Fruit fly (Drosophila melanogaster) whole organism, embryonic: ENCODE data around the gene CG8891.

Experiments used
- CG10147 ChIP-seq: fragments of 200-800 bp; sonication (Bioruptor generic); optimal IDR thresholded peaks from 2 replicates; lab custom pipeline; 2019; ENCODE audit warnings: missing biosample characterization, mild to moderate bottlenecking, missing genetic modification characterization, moderate library complexity
- CG10321 ChIP-seq: fragments of 200-800 bp; sonication (Bioruptor generic); IDR thresholded peaks from 2 replicates; pipeline ENCODE4 v1.3.6; 2022; ENCODE audit warnings: missing biosample characterization, missing genetic modification characterization
- CG10431 ChIP-seq: fragments of 200-800 bp; sonication (Bioruptor generic); optimal IDR thresholded peaks from 3 replicates; lab custom pipeline; 2018; ENCODE audit warnings: missing biosample characterization, mild to moderate bottlenecking, missing genetic modification characterization
- CG12391 ChIP-seq: fragments of 200-800 bp; sonication (Bioruptor generic); optimal IDR thresholded peaks from 3 replicates; lab custom pipeline; 2018; ENCODE audit warnings: missing biosample characterization, mild to moderate bottlenecking, missing genetic modification characterization, moderate library complexity
- CG12659 ChIP-seq: fragments of 200-800 bp; sonication (Bioruptor generic); optimal IDR thresholded peaks from 3 replicates; lab custom pipeline; 2017; ENCODE audit warnings: mild to moderate bottlenecking, missing biosample characterization, missing genetic modification reagents, missing genetic modification characterization
- CG14710 ChIP-seq: fragments of 200-800 bp; sonication (Bioruptor generic); optimal IDR thresholded peaks from 3 replicates; lab custom pipeline; 2019; ENCODE audit warnings: missing biosample characterization, mild to moderate bottlenecking, missing genetic modification characterization, moderate library complexity
- CG15479 ChIP-seq: fragments of 200-800 bp; sonication (Bioruptor generic); optimal IDR thresholded peaks from 3 replicates; lab custom pipeline; 2019; ENCODE audit warnings: missing biosample characterization, mild to moderate bottlenecking, missing genetic modification characterization, moderate library complexity
- CG15514 ChIP-seq: fragments of 200-800 bp; sonication (Bioruptor generic); optimal IDR thresholded peaks from 3 replicates; lab custom pipeline; 2017; ENCODE audit warnings: missing biosample characterization, missing genetic modification characterization, mild to moderate bottlenecking, moderate library complexity, missing genetic modification reagents
- CG1603 ChIP-seq: fragments of 200-800 bp; sonication (Bioruptor generic); optimal IDR thresholded peaks from 2 replicates; lab custom pipeline; 2019; ENCODE audit warnings: missing biosample characterization, mild to moderate bottlenecking, missing genetic modification characterization, moderate library complexity
- CG17186 ChIP-seq: fragments of 200-800 bp; sonication (Bioruptor generic); optimal IDR thresholded peaks from 3 replicates; lab custom pipeline; 2017; ENCODE audit warnings: missing biosample characterization, missing genetic modification reagents, missing genetic modification characterization
- CG34422 ChIP-seq: fragments of 200-800 bp; sonication (Bioruptor generic); IDR thresholded peaks from 3 replicates; pipeline ENCODE4 v1.3.6; 2022; ENCODE audit warnings: missing biosample characterization, missing genetic modification characterization
- CG4328 ChIP-seq: fragments of 200-800 bp; sonication (Bioruptor generic); optimal IDR thresholded peaks from 3 replicates; lab custom pipeline; 2017; ENCODE audit warnings: missing biosample characterization, missing genetic modification reagents, missing genetic modification characterization
- CG4617 ChIP-seq: fragments of 200-800 bp; sonication (Bioruptor generic); optimal IDR thresholded peaks from 3 replicates; lab custom pipeline; 2016; ENCODE audit warnings: missing biosample characterization, missing genetic modification characterization, borderline replicate concordance
- CG9437 ChIP-seq: fragments of 200-800 bp; sonication (Bioruptor generic); optimal IDR thresholded peaks from 2 replicates; lab custom pipeline; 2018; ENCODE audit warnings: missing biosample characterization, mild to moderate bottlenecking, missing genetic modification characterization
- CG9797 ChIP-seq: fragments of 200-800 bp; sonication (Bioruptor generic); optimal IDR thresholded peaks from 3 replicates; lab custom pipeline; 2018; ENCODE audit warnings: missing biosample characterization, mild to moderate bottlenecking, missing genetic modification characterization
- Dll ChIP-seq: fragments of 200-800 bp; sonication (Bioruptor generic); IDR thresholded peaks from 4 replicates; pipeline ENCODE4 v1.3.6; 2022; ENCODE audit warnings: missing biosample characterization, missing genetic modification characterization; ENCODE audit not compliant: partially characterized antibody
- Doc3 ChIP-seq: fragments of 200-800 bp; sonication (Bioruptor generic); IDR thresholded peaks from 3 replicates; pipeline ENCODE4 v1.3.6; 2022; ENCODE audit warnings: missing biosample characterization, missing genetic modification characterization; ENCODE audit not compliant: partially characterized antibody
- ERR ChIP-seq: fragments of 200-800 bp; sonication (Bioruptor generic); optimal IDR thresholded peaks from 2 replicates; lab custom pipeline; 2016; ENCODE audit warnings: missing biosample characterization, missing genetic modification characterization
- Eip74EF ChIP-seq, 2 experiments: fragments of 200-800 bp in 1 of 2; fragments of >200 bp in 1 of 2; sonication (Bioruptor generic) in 1 of 2; optimal IDR thresholded peaks; 2 replicates each; lab custom pipeline; 2017 to 2019; ENCODE audit warnings: missing biosample characterization in 2 of 2, missing genetic modification characterization in 2 of 2, mild to moderate bottlenecking in 1 of 2, moderate library complexity in 1 of 2
- Ets65A ChIP-seq: fragments of 200-800 bp; sonication (Bioruptor generic); peaks from one replicate; lab custom pipeline; 2016; ENCODE audit warnings: missing biosample characterization, missing genetic modification characterization
- Ets97D ChIP-seq: fragments of 200-800 bp; sonication (Bioruptor generic); optimal IDR thresholded peaks from 3 replicates; lab custom pipeline; 2016; ENCODE audit warnings: missing biosample characterization, missing genetic modification characterization
- Lhr ChIP-seq: fragments of 200-800 bp; sonication (Bioruptor generic); optimal IDR thresholded peaks from 3 replicates; lab custom pipeline; 2017; ENCODE audit warnings: mild to moderate bottlenecking, missing biosample characterization, missing genetic modification reagents, missing genetic modification characterization
- Lpt ChIP-seq: fragments of >200 bp; optimal IDR thresholded peaks from 2 replicates; lab custom pipeline; 2018; ENCODE audit warnings: missing biosample characterization, missing genetic modification characterization
- Med ChIP-seq: fragments of 200-800 bp; sonication (Bioruptor generic); peaks from one replicate; lab custom pipeline; 2016; ENCODE audit warnings: missing biosample characterization, missing genetic modification characterization, mild to moderate bottlenecking, inconsistent platforms, moderate library complexity
- Nf-YC ChIP-seq: fragments of 200-800 bp; optimal IDR thresholded peaks from 3 replicates; lab custom pipeline; 2019; ENCODE audit warnings: missing biosample characterization, mild to moderate bottlenecking, missing genetic modification characterization, moderate library complexity
- Poxn ChIP-seq: fragments of 200-800 bp; sonication (Bioruptor generic); IDR thresholded peaks from 2 replicates; pipeline ENCODE4 v1.3.6; 2022; ENCODE audit warnings: missing biosample characterization, missing genetic modification characterization
- Sry-β ChIP-seq: fragments of 200-800 bp; sonication (Bioruptor generic); optimal IDR thresholded peaks from 2 replicates; lab custom pipeline; 2018; ENCODE audit warnings: missing biosample characterization, mild to moderate bottlenecking, missing genetic modification characterization, moderate library complexity
- Xrp1 ChIP-seq: fragments of 200-800 bp; sonication (Bioruptor generic); IDR thresholded peaks from 2 replicates; pipeline ENCODE4 v1.3.6; 2022; ENCODE audit warnings: missing biosample characterization, missing genetic modification characterization
- amos ChIP-seq: fragments of 200-800 bp; sonication (Bioruptor generic); IDR thresholded peaks from 2 replicates; pipeline ENCODE4 v1.3.6; 2022; ENCODE audit warnings: missing biosample characterization, missing genetic modification characterization; ENCODE audit not compliant: partially characterized antibody
- aop ChIP-seq: fragments of 200-800 bp; sonication (Bioruptor generic); IDR thresholded peaks from 2 replicates; pipeline ENCODE4 v1.3.6; 2022; ENCODE audit warnings: missing biosample characterization, missing genetic modification characterization
- corto ChIP-seq: fragments of 200-800 bp; sonication (Bioruptor generic); optimal IDR thresholded peaks from 2 replicates; lab custom pipeline; 2016; ENCODE audit warnings: missing biosample characterization, mild to moderate bottlenecking, missing genetic modification characterization, moderate library complexity
- hbn ChIP-seq: fragments of 200-800 bp; sonication (Bioruptor generic); IDR thresholded peaks from 2 replicates; pipeline ENCODE4 v1.3.6; 2022; ENCODE audit warnings: missing biosample characterization, missing genetic modification characterization; ENCODE audit not compliant: partially characterized antibody
- kni ChIP-seq: fragments of 200-800 bp; sonication (Bioruptor generic); optimal IDR thresholded peaks from 3 replicates; lab custom pipeline; 2017; ENCODE audit warnings: mild to moderate bottlenecking, missing biosample characterization, missing genetic modification reagents, missing genetic modification characterization
- knrl ChIP-seq: fragments of 200-800 bp; sonication (Bioruptor generic); IDR thresholded peaks from 3 replicates; pipeline ENCODE4 v1.3.6; 2022; ENCODE audit warnings: missing biosample characterization, missing genetic modification characterization; ENCODE audit not compliant: partially characterized antibody
- lbe ChIP-seq: fragments of 200-800 bp; sonication (Bioruptor generic); optimal IDR thresholded peaks from 2 replicates; lab custom pipeline; 2016; ENCODE audit warnings: missing biosample characterization, mild to moderate bottlenecking, missing genetic modification characterization
- lola ChIP-seq, 3 experiments: fragments of >200 bp in 2 of 3; fragments of 200-800 bp in 1 of 3; sonication (Bioruptor generic) in 1 of 3; optimal IDR thresholded peaks; 2 replicates each; lab custom pipeline; 2017 to 2019; ENCODE audit warnings: missing biosample characterization in 3 of 3, missing genetic modification characterization in 3 of 3, mild to moderate bottlenecking in 1 of 3, moderate library complexity in 1 of 3
- lov ChIP-seq, 2 experiments: fragments of 200-800 bp in 1 of 2; fragments of >200 bp in 1 of 2; sonication (Bioruptor generic) in 1 of 2; IDR thresholded peaks in 1 of 2; optimal IDR thresholded peaks in 1 of 2; 2 replicates in 1 of 2; 3 replicates in 1 of 2; pipeline versions ENCODE4 v1.3.6 to Lab custom; 2017 to 2022; ENCODE audit warnings: missing biosample characterization in 1 of 2, missing genetic modification characterization in 1 of 2
- nmo ChIP-seq: fragments of 200-800 bp; sonication (Bioruptor generic); optimal IDR thresholded peaks from 2 replicates; lab custom pipeline; 2018; ENCODE audit warnings: missing biosample characterization, mild to moderate bottlenecking, missing genetic modification characterization, moderate library complexity
- prd ChIP-seq, 3 experiments: fragments of >200 bp in 2 of 3; fragments of 200-800 bp in 1 of 3; sonication (Bioruptor generic) in 1 of 3; optimal IDR thresholded peaks in 2 of 3; IDR thresholded peaks in 1 of 3; 2 replicates in 2 of 3; 3 replicates in 1 of 3; pipeline versions ENCODE4 v1.3.6 to Lab custom; 2017 to 2022; ENCODE audit warnings: missing biosample characterization in 1 of 3, missing genetic modification characterization in 1 of 3
- run ChIP-seq: fragments of 200-800 bp; sonication (Bioruptor generic); optimal IDR thresholded peaks from 3 replicates; lab custom pipeline; 2018; ENCODE audit warnings: missing biosample characterization, mild to moderate bottlenecking, missing genetic modification characterization
- seq ChIP-seq: fragments of 200-800 bp; sonication (Bioruptor generic); IDR thresholded peaks from 2 replicates; pipeline ENCODE4 v1.3.6; 2022; ENCODE audit warnings: missing biosample characterization, missing genetic modification characterization
- zf30C ChIP-seq: fragments of 200-800 bp; sonication (Bioruptor generic); optimal IDR thresholded peaks from 3 replicates; lab custom pipeline; 2018; ENCODE audit warnings: missing biosample characterization, mild to moderate bottlenecking, missing genetic modification characterization

CG8891 gene

DNA sequence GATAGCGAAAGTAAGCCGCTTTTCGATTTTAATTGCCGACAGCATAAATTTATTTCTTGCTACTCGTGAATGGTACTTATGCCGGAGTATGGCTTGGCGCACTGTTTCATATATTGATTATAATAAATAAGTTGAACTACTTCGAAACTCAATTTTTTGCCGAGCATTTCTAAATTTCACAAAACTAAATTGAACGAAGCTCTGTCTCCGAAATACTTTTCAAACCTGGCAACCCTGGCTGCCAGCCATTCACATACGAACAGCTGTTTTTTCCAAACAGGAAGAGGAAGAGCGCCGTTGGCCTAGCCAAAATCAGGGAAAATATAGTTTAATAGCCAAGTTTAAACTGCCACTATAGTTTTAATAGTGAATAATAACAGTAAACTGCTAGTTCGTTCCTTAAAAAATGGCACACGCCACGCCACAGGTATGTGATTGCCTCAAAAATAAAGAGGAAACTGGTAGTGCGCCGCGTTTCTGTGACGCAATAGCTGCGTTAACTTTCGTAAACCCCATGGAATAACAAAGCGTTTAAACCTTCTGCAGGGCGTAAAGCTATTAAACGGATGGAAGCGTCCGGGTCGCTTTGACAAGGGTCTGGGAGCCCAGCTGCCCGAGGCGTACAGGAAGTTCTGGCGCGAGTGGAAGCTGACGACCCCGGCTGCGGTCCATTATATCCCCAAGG is 5.3 kb downstream of the CG8891 start, which contains the start of gene mRpL28 (continued):
- peak; percentile 28; the same call in 1 of the 2 replicates for TF ChIP-seq amos
- peak; percentile 58 for TF ChIP-seq CG12659
- peak; percentile 35 for TF ChIP-seq lbe (GFP tag; lab: Kevin White, UChicago)
- peak; percentile 26 for TF ChIP-seq CG15514 (GFP tag; lab: Kevin White, UChicago)
- TF ChIP-seq CG10431 (GFP tag; lab: Kevin White, UChicago): peak; percentile 1
- no peak for TF ChIP-seq knrl (GFP tag; lab: Robert Waterston, UW)
- peak; percentile 42 for TF ChIP-seq CG1603 (tag; lab: Kevin White, UChicago)
- peak; percentile 31 for TF ChIP-seq CG14710
- no peak for TF ChIP-seq ERR
- TF ChIP-seq Med (GFP tag; lab: Kevin White, UChicago): peak; percentile 63
- TF ChIP-seq Nf-YC (tag; lab: Kevin White, UChicago): peak; percentile 40
- peak; percentile 46; the same call in 1 of the 4 replicates for TF ChIP-seq Dll (GFP tag; lab: Robert Waterston, UW)
- no peak for TF ChIP-seq Poxn (GFP tag; lab: Robert Waterston, UW)
- peak; percentile 21; the same call in 1 of the 3 replicates for TF ChIP-seq Doc3 (GFP tag; lab: Robert Waterston, UW)
- no peak for TF ChIP-seq Lpt
- TF ChIP-seq CG9797 (GFP tag; lab: Kevin White, UChicago): peak; percentile 21
- peak; percentile 10 for TF ChIP-seq CG17186 (GFP tag; lab: Kevin White, UChicago)
- no peak for TF ChIP-seq Xrp1 (GFP tag; lab: Robert Waterston, UW)
- no peak for TF ChIP-seq zf30C (GFP tag; lab: Kevin White, UChicago)
- peak; percentile 18 for TF ChIP-seq CG4328 (GFP tag; lab: Kevin White, UChicago)
- TF ChIP-seq hbn (GFP tag; lab: Robert Waterston, UW): no peak
- no peak for TF ChIP-seq kni (GFP tag; lab: Kevin White, UChicago)
- no peak for TF ChIP-seq corto
- TF ChIP-seq CG4617 (GFP tag; lab: Kevin White, UChicago): peak; percentile 54
- TF ChIP-seq CG10147 (GFP tag; lab: Kevin White, UChicago): peak; percentile 12
- TF ChIP-seq Sry-β (GFP tag; lab: Kevin White, UChicago): peak; percentile 10
- TF ChIP-seq CG15479: peak; percentile 7
- no peak for TF ChIP-seq run (tag; lab: Kevin White, UChicago)
- peak; percentile 14 for TF ChIP-seq Ets65A (GFP tag; lab: Kevin White, UChicago)
- peak; percentile 30 for TF ChIP-seq Ets97D
- TF ChIP-seq aop (GFP tag; lab: Robert Waterston, UW): no peak
- TF ChIP-seq Eip74EF (GFP tag; optimal IDR thresholded peaks at IDR 0.05; lab: Kevin White, UChicago): peak in 1 of 2 experiments; percentile 38
- TF ChIP-seq lola (GFP tag; optimal IDR thresholded peaks at IDR 0.05; lab: Kevin White, UChicago): peak in 1 of 3 experiments; percentile 0
- no peak for TF ChIP-seq prd (optimal IDR thresholded peaks at IDR 0.05; lab: Kevin White, UChicago)
- TF ChIP-seq prd (GFP tag; IDR thresholded peaks at IDR 0.05; lab: Robert Waterston, UW): 0 out of 3 replicates have a peak, but pooled peaks have one; percentile 26
- TF ChIP-seq CG12391 (tag; lab: Kevin White, UChicago): peak; percentile 40
- peak; percentile 28 for TF ChIP-seq CG9437
- TF ChIP-seq nmo (GFP tag; lab: Kevin White, UChicago): peak; percentile 12
- no peak for TF ChIP-seq CG10321 (GFP tag; lab: Robert Waterston, UW)
- no peak for TF ChIP-seq Lhr
- no peak for TF ChIP-seq seq
- TF ChIP-seq lov (optimal IDR thresholded peaks at IDR 0.05; lab: Kevin White, UChicago): no peak
- no peak for TF ChIP-seq lov (GFP tag; IDR thresholded peaks at IDR 0.05; lab: Robert Waterston, UW)
- TF ChIP-seq CG34422: peak; percentile 11; the same call in 1 of the 3 replicates
